Fruit fly (Drosophila melanogaster): Measurements from ENCODE around the gene Atg16.
A peak's percentile ranks its signal among the peaks of the same experiment; 100 is the strongest.

Gene Atg16

dm6 chr3R:29861432-29862249 lies 26.7 kb upstream of the Atg16 start, which contains the start of the genes CG15514 and RpS8 (continued):
- peak in 1 of 2 experiments; percentile 14 for TF ChIP-seq crp (GFP tag; optimal IDR thresholded peaks at IDR 0.05)
- peak; percentile 57 for TF ChIP-seq CG17359 (tag; optimal IDR thresholded peaks at IDR 0.05)
- peak; percentile 87 for TF ChIP-seq CG10543 (GFP tag; optimal IDR thresholded peaks at IDR 0.05)
- TF ChIP-seq Pdp1 (GFP tag; optimal IDR thresholded peaks at IDR 0.05) = peak in 1 of 2 experiments; percentile 41
- peak; percentile 80 for TF ChIP-seq Hmr (GFP tag; optimal IDR thresholded peaks at IDR 0.05)
- TF ChIP-seq CG7839 (tag; optimal IDR thresholded peaks at IDR 0.05) = peak; percentile 47
- TF ChIP-seq Oli (tag; optimal IDR thresholded peaks at IDR 0.05) = peak; percentile 45
- TF ChIP-seq gcm (GFP tag; optimal IDR thresholded peaks at IDR 0.05) = peak; percentile 38
- no peak for TF ChIP-seq Spps (tag; optimal IDR thresholded peaks at IDR 0.05)
- peak; percentile 29 for TF ChIP-seq HmgZ (tag; optimal IDR thresholded peaks at IDR 0.05)
- peak; percentile 23 for TF ChIP-seq pum (GFP tag; optimal IDR thresholded peaks at IDR 0.05)
- TF ChIP-seq Scr (GFP tag; IDR thresholded peaks at IDR 0.05; ENCODE audit: partially characterized antibody) = no peak
- peak; percentile 94 for TF ChIP-seq Max (GFP tag; optimal IDR thresholded peaks at IDR 0.05)
- TF ChIP-seq bowl (GFP tag; IDR thresholded peaks at IDR 0.05) = no peak
- 0 out of 3 replicates have a peak, but pooled peaks have one; percentile 16 for TF ChIP-seq HLH4C (GFP tag; IDR thresholded peaks at IDR 0.05; ENCODE audit: partially characterized antibody)
- peak; percentile 45 for TF ChIP-seq Dek (tag; optimal IDR thresholded peaks at IDR 0.05)
- TF ChIP-seq Adf1 (GFP tag; IDR thresholded peaks at IDR 0.05) = no peak; the same call in 1 of the 2 replicates
- peak; percentile 69 for TF ChIP-seq Lhr (GFP tag; optimal IDR thresholded peaks at IDR 0.05)
- no peak for TF ChIP-seq CG32767 (GFP tag; IDR thresholded peaks at IDR 0.05)
- TF ChIP-seq corto (GFP tag; optimal IDR thresholded peaks at IDR 0.05) = no peak
- no peak for TF ChIP-seq wor (GFP tag; IDR thresholded peaks at IDR 0.05)
- TF ChIP-seq ERR (GFP tag; optimal IDR thresholded peaks at IDR 0.05) = peak; percentile 36
- no peak for TF ChIP-seq CG8944 (GFP tag; optimal IDR thresholded peaks at IDR 0.05)
- TF ChIP-seq CG12299 (tag; optimal IDR thresholded peaks at IDR 0.05) = peak; percentile 45
- TF ChIP-seq CG8089 (GFP tag; optimal IDR thresholded peaks at IDR 0.05) = no peak
- TF ChIP-seq CG14050 (GFP tag; IDR thresholded peaks at IDR 0.05) = no peak
- TF ChIP-seq schlank (tag; optimal IDR thresholded peaks at IDR 0.05) = peak; percentile 41
- TF ChIP-seq CG34376 (GFP tag; optimal IDR thresholded peaks at IDR 0.05) = peak; percentile 76
- no peak for TF ChIP-seq unc-4 (GFP tag; IDR thresholded peaks at IDR 0.05; ENCODE audit: partially characterized antibody)
- TF ChIP-seq CG17829 (tag; optimal IDR thresholded peaks at IDR 0.05) = peak; percentile 63
- peak; percentile 50 for TF ChIP-seq CG8388 (GFP tag; optimal IDR thresholded peaks at IDR 0.05)
- peak; percentile 88 for TF ChIP-seq CG12659 (GFP tag; optimal IDR thresholded peaks at IDR 0.05)
- no peak for TF ChIP-seq fru (optimal IDR thresholded peaks at IDR 0.05)
- TF ChIP-seq CoRest (tag; optimal IDR thresholded peaks at IDR 0.05) = peak; percentile 68
- TF ChIP-seq Sox100B (GFP tag; optimal IDR thresholded peaks at IDR 0.05) = no peak
- TF ChIP-seq dysf (GFP tag; IDR thresholded peaks at IDR 0.05) = peak; percentile 46; the same call in 2 of the 3 replicates
- peak; percentile 62 for TF ChIP-seq HLH3B (GFP tag; IDR thresholded peaks at IDR 0.05)
- peak; percentile 21 for TF ChIP-seq CG4820 (GFP tag; optimal IDR thresholded peaks at IDR 0.05)
- no peak for TF ChIP-seq CG2129 (GFP tag; IDR thresholded peaks at IDR 0.05; ENCODE audit: partially characterized antibody)
- no peak for TF ChIP-seq Stat92E (GFP tag; optimal IDR thresholded peaks at IDR 0.05)
- TF ChIP-seq C15 (GFP tag; IDR thresholded peaks at IDR 0.05) = no peak
- peak; percentile 64 for TF ChIP-seq CG17361 (GFP tag; IDR thresholded peaks at IDR 0.05)
- TF ChIP-seq hth (optimal IDR thresholded peaks at IDR 0.05) = no peak
- TF ChIP-seq CG32772 (GFP tag; IDR thresholded peaks at IDR 0.05) = no peak
- TF ChIP-seq CG42726 (GFP tag; IDR thresholded peaks at IDR 0.05; ENCODE audit: partially characterized antibody) = no peak
- TF ChIP-seq wek (GFP tag; optimal IDR thresholded peaks at IDR 0.05) = peak; percentile 90
- TF ChIP-seq CG18011 (GFP tag; optimal IDR thresholded peaks at IDR 0.05) = no peak
- TF ChIP-seq CG7963 (GFP tag; IDR thresholded peaks at IDR 0.05; ENCODE audit: partially characterized antibody) = no peak

All from whole organism, embryonic.